Fruit fly (Drosophila melanogaster) whole organism, embryonic: ENCODE data around the gene BBIP1.

Source experiments
- Ada2b ChIP-seq: fragments of 200-800 bp; sonication (Bioruptor generic); IDR thresholded peaks from 2 replicates; pipeline ENCODE4 v1.3.6; 2022; ENCODE audit warnings: missing biosample characterization, missing genetic modification characterization
- Aef1 ChIP-seq: fragments of 200-800 bp; sonication (Bioruptor generic); IDR thresholded peaks from 3 replicates; pipeline ENCODE4 v1.3.6; 2022; ENCODE audit warnings: missing biosample characterization, missing genetic modification characterization
- BtbVII ChIP-seq: fragments of 200-800 bp; sonication (Bioruptor generic); optimal IDR thresholded peaks from 3 replicates; lab custom pipeline; 2017; ENCODE audit warnings: missing biosample characterization, mild to moderate bottlenecking, missing genetic modification characterization
- CG12219 ChIP-seq: fragments of 200-800 bp; sonication (Bioruptor generic); optimal IDR thresholded peaks from 3 replicates; lab custom pipeline; 2018; ENCODE audit warnings: missing biosample characterization, mild to moderate bottlenecking, missing genetic modification characterization
- CG13894 ChIP-seq: fragments of 200-800 bp; sonication (Bioruptor generic); optimal IDR thresholded peaks from 3 replicates; lab custom pipeline; 2018; ENCODE audit warnings: missing biosample characterization, mild to moderate bottlenecking, missing genetic modification characterization, moderate library complexity
- CG15696 ChIP-seq: fragments of 200-800 bp; sonication (Bioruptor generic); optimal IDR thresholded peaks from 2 replicates; lab custom pipeline; 2019; ENCODE audit warnings: missing biosample characterization, mild to moderate bottlenecking, missing genetic modification characterization, moderate library complexity
- CG16815 ChIP-seq: fragments of 200-800 bp; sonication (Bioruptor generic); optimal IDR thresholded peaks from 3 replicates; lab custom pipeline; 2017; ENCODE audit warnings: missing biosample characterization, mild to moderate bottlenecking, missing genetic modification characterization
- CG17359 ChIP-seq: fragments of 200-800 bp; sonication (Bioruptor generic); optimal IDR thresholded peaks from 3 replicates; lab custom pipeline; 2018; ENCODE audit warnings: missing biosample characterization, mild to moderate bottlenecking, missing genetic modification characterization, moderate library complexity
- CG17612 ChIP-seq: fragments of 200-800 bp; sonication (Bioruptor generic); IDR thresholded peaks from 2 replicates; pipeline ENCODE4 v1.3.6; 2022; ENCODE audit warnings: missing biosample characterization, missing genetic modification characterization
- CG1792 ChIP-seq: fragments of 200-800 bp; sonication (Bioruptor generic); optimal IDR thresholded peaks from 2 replicates; lab custom pipeline; 2016; ENCODE audit warnings: missing biosample characterization, missing genetic modification characterization
- CG18599 ChIP-seq: fragments of 200-800 bp; sonication (Bioruptor generic); optimal IDR thresholded peaks from 3 replicates; lab custom pipeline; 2017; ENCODE audit warnings: missing biosample characterization, missing genetic modification characterization, mild to moderate bottlenecking, moderate library complexity, missing genetic modification reagents
- CG34422 ChIP-seq: fragments of 200-800 bp; sonication (Bioruptor generic); IDR thresholded peaks from 3 replicates; pipeline ENCODE4 v1.3.6; 2022; ENCODE audit warnings: missing biosample characterization, missing genetic modification characterization
- CG3726 ChIP-seq: fragments of 200-800 bp; sonication (Bioruptor generic); IDR thresholded peaks from 3 replicates; pipeline ENCODE4, ENCODE4 v1.3.6; 2022; ENCODE audit warnings: missing biosample characterization, missing genetic modification characterization
- CG3838 ChIP-seq: fragments of 200-800 bp; sonication (Bioruptor generic); optimal IDR thresholded peaks from 3 replicates; lab custom pipeline; 2016; ENCODE audit warnings: missing biosample characterization, missing genetic modification characterization
- CG4707 ChIP-seq: fragments of 200-800 bp; sonication (Bioruptor generic); optimal IDR thresholded peaks from 2 replicates; lab custom pipeline; 2018; ENCODE audit warnings: missing biosample characterization, mild to moderate bottlenecking, missing genetic modification characterization, moderate library complexity
- CG4730 ChIP-seq: fragments of 200-800 bp; sonication (Bioruptor generic); IDR thresholded peaks from 2 replicates; pipeline ENCODE4 v1.3.6; 2022; ENCODE audit warnings: missing biosample characterization, missing genetic modification characterization
- CG6791 ChIP-seq: fragments of 200-800 bp; sonication (Bioruptor generic); IDR thresholded peaks from 3 replicates; pipeline ENCODE4 v1.3.6; 2022; ENCODE audit warnings: missing biosample characterization, missing genetic modification characterization; ENCODE audit not compliant: partially characterized antibody
- CG6854 ChIP-seq: fragments of 200-800 bp; sonication (Bioruptor generic); optimal IDR thresholded peaks from 3 replicates; lab custom pipeline; 2017; ENCODE audit warnings: missing biosample characterization, mild to moderate bottlenecking, missing genetic modification characterization
- CG9437 ChIP-seq: fragments of 200-800 bp; sonication (Bioruptor generic); optimal IDR thresholded peaks from 2 replicates; lab custom pipeline; 2018; ENCODE audit warnings: missing biosample characterization, mild to moderate bottlenecking, missing genetic modification characterization
- CG9932 ChIP-seq: fragments of 200-800 bp; sonication (Bioruptor generic); IDR thresholded peaks from 2 replicates; pipeline ENCODE4 v1.3.6; 2022; ENCODE audit warnings: missing biosample characterization, missing genetic modification characterization
- Dek ChIP-seq: fragments of 200-800 bp; sonication (Bioruptor generic); optimal IDR thresholded peaks from 3 replicates; lab custom pipeline; 2019; ENCODE audit warnings: missing biosample characterization, mild to moderate bottlenecking, missing genetic modification characterization, moderate library complexity
- Ets97D ChIP-seq: fragments of 200-800 bp; sonication (Bioruptor generic); optimal IDR thresholded peaks from 3 replicates; lab custom pipeline; 2016; ENCODE audit warnings: missing biosample characterization, missing genetic modification characterization
- HLH4C ChIP-seq: fragments of 200-800 bp; sonication (Bioruptor generic); IDR thresholded peaks from 3 replicates; pipeline ENCODE4 v1.3.6; 2022; ENCODE audit warnings: missing biosample characterization, missing genetic modification characterization; ENCODE audit not compliant: partially characterized antibody
- HLHmδ ChIP-seq: fragments of 200-800 bp; sonication (Bioruptor generic); optimal IDR thresholded peaks from 2 replicates; lab custom pipeline; 2018; ENCODE audit warnings: missing biosample characterization, mild to moderate bottlenecking, missing genetic modification characterization, moderate library complexity
- HmgD ChIP-seq: fragments of 200-800 bp; sonication (Bioruptor generic); optimal IDR thresholded peaks from 3 replicates; lab custom pipeline; 2016; ENCODE audit warnings: missing biosample characterization, missing genetic modification characterization
- HmgZ ChIP-seq: fragments of 200-800 bp; sonication (Bioruptor generic); optimal IDR thresholded peaks from 2 replicates; lab custom pipeline; 2018; ENCODE audit warnings: missing biosample characterization, mild to moderate bottlenecking, missing genetic modification characterization
- Hr39 ChIP-seq: fragments of >200 bp; optimal IDR thresholded peaks from 2 replicates; lab custom pipeline; 2017
- Hsf ChIP-seq: fragments of 200-800 bp; sonication (Bioruptor generic); optimal IDR thresholded peaks from 3 replicates; lab custom pipeline; 2016; ENCODE audit warnings: missing biosample characterization, missing genetic modification characterization
- Max ChIP-seq: fragments of 200-800 bp; sonication (Bioruptor generic); optimal IDR thresholded peaks from 2 replicates; lab custom pipeline; 2016; ENCODE audit warnings: missing biosample characterization, mild to moderate bottlenecking, missing genetic modification characterization
- Med ChIP-seq: fragments of 200-800 bp; sonication (Bioruptor generic); peaks from one replicate; lab custom pipeline; 2016; ENCODE audit warnings: missing biosample characterization, missing genetic modification characterization, mild to moderate bottlenecking, inconsistent platforms, moderate library complexity
- NC2α ChIP-seq: fragments of 200-800 bp; sonication (Bioruptor generic); optimal IDR thresholded peaks from 2 replicates; lab custom pipeline; 2016; ENCODE audit warnings: missing biosample characterization, missing genetic modification characterization
- NC2β ChIP-seq: fragments of 200-800 bp; sonication (Bioruptor generic); optimal IDR thresholded peaks from 2 replicates; lab custom pipeline; 2016; ENCODE audit warnings: missing biosample characterization, missing genetic modification characterization
- NfI ChIP-seq: fragments of 200-800 bp; sonication (Bioruptor generic); optimal IDR thresholded peaks from 3 replicates; lab custom pipeline; 2018; ENCODE audit warnings: missing biosample characterization, mild to moderate bottlenecking, missing genetic modification characterization, moderate library complexity
- Poxn ChIP-seq: fragments of 200-800 bp; sonication (Bioruptor generic); IDR thresholded peaks from 2 replicates; pipeline ENCODE4 v1.3.6; 2022; ENCODE audit warnings: missing biosample characterization, missing genetic modification characterization
- Xrp1 ChIP-seq: fragments of 200-800 bp; sonication (Bioruptor generic); IDR thresholded peaks from 2 replicates; pipeline ENCODE4 v1.3.6; 2022; ENCODE audit warnings: missing biosample characterization, missing genetic modification characterization
- ase ChIP-seq: fragments of 200-800 bp; sonication (Bioruptor generic); IDR thresholded peaks from 3 replicates; pipeline ENCODE4 v1.3.6; 2022; ENCODE audit warnings: missing biosample characterization, missing genetic modification characterization
- az2 ChIP-seq: fragments of 200-800 bp; sonication (Bioruptor generic); optimal IDR thresholded peaks from 3 replicates; lab custom pipeline; 2016; ENCODE audit warnings: missing biosample characterization, missing genetic modification characterization
- bsh ChIP-seq, 2 experiments: fragments of 200-800 bp; sonication (Bioruptor generic); optimal IDR thresholded peaks; 2 replicates each; lab custom pipeline; 2017 to 2018; ENCODE audit warnings: mild to moderate bottlenecking in 2 of 2, missing biosample characterization in 2 of 2, missing genetic modification characterization in 2 of 2, moderate library complexity in 1 of 2
- ci ChIP-seq: fragments of 200-800 bp; sonication (Bioruptor generic); IDR thresholded peaks from 3 replicates; pipeline ENCODE4 v1.3.6; 2022; ENCODE audit warnings: missing biosample characterization, missing genetic modification characterization
- dan ChIP-seq: fragments of 200-800 bp; sonication (Bioruptor generic); IDR thresholded peaks from 2 replicates; pipeline ENCODE4 v1.3.6; 2022; ENCODE audit warnings: missing biosample characterization, missing genetic modification characterization
- ems ChIP-seq: fragments of 200-800 bp; sonication (Bioruptor generic); optimal IDR thresholded peaks from 3 replicates; lab custom pipeline; 2016; ENCODE audit warnings: missing biosample characterization, missing genetic modification characterization
- ewg ChIP-seq: fragments of 200-800 bp; sonication (Bioruptor generic); optimal IDR thresholded peaks from 3 replicates; lab custom pipeline; 2017; ENCODE audit warnings: mild to moderate bottlenecking, missing biosample characterization, missing genetic modification reagents, missing genetic modification characterization
- gfzf ChIP-seq: fragments of 200-800 bp; sonication (Bioruptor generic); optimal IDR thresholded peaks from 2 replicates; lab custom pipeline; 2016; ENCODE audit warnings: missing biosample characterization, mild to moderate bottlenecking, missing genetic modification characterization, moderate library complexity
- jigr1 ChIP-seq: fragments of 200-800 bp; sonication (Bioruptor generic); IDR thresholded peaks from 3 replicates; pipeline ENCODE4 v1.3.6; 2022; ENCODE audit warnings: missing biosample characterization, missing genetic modification characterization
- pho ChIP-seq: fragments of 200-800 bp; sonication (Bioruptor generic); optimal IDR thresholded peaks from 2 replicates; lab custom pipeline; 2016; ENCODE audit warnings: missing biosample characterization, missing genetic modification characterization
- pita ChIP-seq: fragments of 200-800 bp; sonication (Bioruptor generic); optimal IDR thresholded peaks from 2 replicates; lab custom pipeline; 2017; ENCODE audit warnings: missing biosample characterization, mild to moderate bottlenecking, missing genetic modification characterization
- sim ChIP-seq: fragments of 200-800 bp; sonication (Bioruptor generic); IDR thresholded peaks from 2 replicates; pipeline ENCODE4 v1.3.6; 2022; ENCODE audit warnings: missing biosample characterization, missing genetic modification characterization
- sima ChIP-seq: fragments of 200-800 bp; sonication (Bioruptor generic); optimal IDR thresholded peaks from 2 replicates; lab custom pipeline; 2016; ENCODE audit warnings: missing biosample characterization, missing genetic modification characterization
- so ChIP-seq: fragments of 200-800 bp; sonication (Bioruptor generic); IDR thresholded peaks from 3 replicates; pipeline ENCODE4 v1.3.6; 2022; ENCODE audit warnings: missing biosample characterization, missing genetic modification characterization
- stc ChIP-seq: fragments of 200-800 bp; sonication (Bioruptor generic); IDR thresholded peaks from 2 replicates; pipeline ENCODE4 v1.3.6; 2022; ENCODE audit warnings: missing biosample characterization, missing genetic modification characterization
- usp ChIP-seq: fragments of >200 bp; optimal IDR thresholded peaks from 2 replicates; lab custom pipeline; 2017; ENCODE audit warnings: missing biosample characterization, missing genetic modification characterization

Gene BBIP1

DNA sequence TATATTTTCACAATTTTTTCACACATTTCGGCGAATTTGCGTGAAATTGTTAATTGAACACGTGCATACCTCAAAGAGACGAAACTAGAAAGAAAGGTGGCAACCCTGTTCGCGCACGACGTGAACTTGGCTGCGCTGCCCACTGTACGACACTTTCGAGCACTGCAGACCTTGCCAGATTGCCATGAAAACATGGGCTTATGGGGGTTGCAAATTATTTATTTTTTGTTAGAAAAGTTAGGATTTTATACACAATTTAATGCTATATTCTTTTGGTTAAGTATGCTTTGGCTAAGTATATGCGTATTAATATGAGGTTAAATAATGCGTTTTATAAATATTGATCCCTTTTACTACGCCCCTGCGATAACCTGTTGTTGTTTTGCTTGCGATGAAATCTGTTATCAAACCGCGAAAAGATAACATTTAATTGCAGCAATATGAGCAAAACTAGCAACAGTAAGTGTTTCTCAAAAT, 3.0 kb upstream of the BBIP1 start, which contains the start of the genes RpL34b and CG8132 (continued):
- peak; percentile 84 for TF ChIP-seq CG12219 (GFP tag; lab: Kevin White, UChicago)
- peak; percentile 93 for TF ChIP-seq CG17359 (tag; lab: Kevin White, UChicago)
- TF ChIP-seq CG6854 (GFP tag; lab: Kevin White, UChicago), result peak; percentile 85
- TF ChIP-seq so, result peak; percentile 90
- peak; percentile 97 for TF ChIP-seq CG18599 (GFP tag; lab: Kevin White, UChicago)
- TF ChIP-seq HLHmδ (GFP tag; lab: Kevin White, UChicago), result peak; percentile 96
- peak; percentile 93 for TF ChIP-seq HmgD
- TF ChIP-seq Hr39 (lab: Kevin White, UChicago), result no peak
- TF ChIP-seq NC2β (GFP tag; lab: Kevin White, UChicago), result peak; percentile 98
- TF ChIP-seq Aef1 (GFP tag; lab: Robert Waterston, UW), result peak; percentile 97
- peak; percentile 85 for TF ChIP-seq CG4707 (GFP tag; lab: Kevin White, UChicago)
- TF ChIP-seq CG13894, result peak; percentile 97
- TF ChIP-seq CG17612 (GFP tag; lab: Robert Waterston, UW), result peak; percentile 91
- TF ChIP-seq Xrp1 (GFP tag; lab: Robert Waterston, UW), result peak; percentile 96
- no peak for TF ChIP-seq pita (GFP tag; lab: Kevin White, UChicago)
- TF ChIP-seq CG3838 (GFP tag; lab: Kevin White, UChicago), result peak; percentile 89
- TF ChIP-seq sim (GFP tag; lab: Robert Waterston, UW), result peak; percentile 85
- peak; percentile 96 for TF ChIP-seq Dek (tag; lab: Kevin White, UChicago)
- peak; percentile 75 for TF ChIP-seq sima (GFP tag; lab: Kevin White, UChicago)
- TF ChIP-seq CG34422, result peak; percentile 96
- peak; percentile 90 for TF ChIP-seq BtbVII (GFP tag; lab: Kevin White, UChicago)
- peak; percentile 83 for TF ChIP-seq NC2α
- peak; percentile 98 for TF ChIP-seq Max (GFP tag; lab: Kevin White, UChicago)
- peak; percentile 93 for TF ChIP-seq CG1792 (GFP tag; lab: Kevin White, UChicago)
- TF ChIP-seq ase, result peak; percentile 94
- peak; percentile 94 for TF ChIP-seq az2 (GFP tag; lab: Kevin White, UChicago)
- TF ChIP-seq pho, result peak; percentile 97
- TF ChIP-seq HmgZ (tag; lab: Kevin White, UChicago), result peak; percentile 98
- peak; percentile 89 for TF ChIP-seq CG3726
- TF ChIP-seq jigr1, result peak; percentile 86
- TF ChIP-seq dan (GFP tag; lab: Robert Waterston, UW), result peak; percentile 76
- TF ChIP-seq ewg (GFP tag; lab: Kevin White, UChicago), result peak; percentile 90
- TF ChIP-seq CG9932, result peak; percentile 98
- peak; percentile 97 for TF ChIP-seq ci (GFP tag; lab: Robert Waterston, UW)
- no peak for TF ChIP-seq usp (GFP tag; lab: Kevin White, UChicago)
- no peak; the same call in 2 of the 3 replicates for TF ChIP-seq CG6791 (GFP tag; lab: Robert Waterston, UW)
- TF ChIP-seq Hsf (GFP tag; lab: Kevin White, UChicago), result peak; percentile 97
- TF ChIP-seq NfI (GFP tag; lab: Kevin White, UChicago), result peak; percentile 98
- TF ChIP-seq Ada2b, result peak; percentile 88
- TF ChIP-seq Med (GFP tag; lab: Kevin White, UChicago), result peak; percentile 99
- peak; percentile 47 to 93 for TF ChIP-seq bsh (GFP tag; optimal IDR thresholded peaks at IDR 0.05; lab: Kevin White, UChicago)
- TF ChIP-seq CG16815 (GFP tag; lab: Kevin White, UChicago), result peak; percentile 95
- peak; percentile 89 for TF ChIP-seq CG4730 (GFP tag; lab: Robert Waterston, UW)
- peak; percentile 94 for TF ChIP-seq CG15696 (tag; lab: Kevin White, UChicago)
- peak; percentile 19; the same call in 1 of the 3 replicates for TF ChIP-seq HLH4C (GFP tag; lab: Robert Waterston, UW)
- TF ChIP-seq Ets97D (GFP tag; lab: Kevin White, UChicago), result peak; percentile 99
- TF ChIP-seq ems (GFP tag; lab: Kevin White, UChicago), result peak; percentile 96
- TF ChIP-seq stc (GFP tag; lab: Robert Waterston, UW), result peak; percentile 93
- peak; percentile 88 for TF ChIP-seq Poxn (GFP tag; lab: Robert Waterston, UW)
- TF ChIP-seq gfzf, result peak; percentile 45
- TF ChIP-seq CG9437 (GFP tag; lab: Kevin White, UChicago), result peak; percentile 82
